Fruit fly (Drosophila melanogaster): ENCODE measurements around the gene CG9289.
A peak's percentile ranks its signal among the peaks of the same experiment; 100 is the strongest.

Gene CG9289

dm6 chr2L:8694250-8694704 lies 10.1 kb upstream of the CG9289 start:
- peak; percentile 87 for TF ChIP-seq Mnt (GFP tag; optimal IDR thresholded peaks at IDR 0.05)
- no peak for TF ChIP-seq Crg-1 (GFP tag; optimal IDR thresholded peaks at IDR 0.05)
- peak; percentile 17 for TF ChIP-seq CG33017 (tag; optimal IDR thresholded peaks at IDR 0.05)
- peak; percentile 89 for TF ChIP-seq cic (GFP tag; optimal IDR thresholded peaks at IDR 0.05)
- no peak for TF ChIP-seq CG5204 (GFP tag; optimal IDR thresholded peaks at IDR 0.05)
- TF ChIP-seq toe (GFP tag; optimal IDR thresholded peaks at IDR 0.05), result no peak
- peak; percentile 45 for TF ChIP-seq CG12768 (GFP tag; optimal IDR thresholded peaks at IDR 0.05)
- peak; percentile 18 for TF ChIP-seq Clk (GFP tag; optimal IDR thresholded peaks at IDR 0.05)
- peak; percentile 10 for TF ChIP-seq Hr96 (GFP tag; optimal IDR thresholded peaks at IDR 0.05)
- no peak for TF ChIP-seq CG1620 (GFP tag; optimal IDR thresholded peaks at IDR 0.05)
- no peak for TF ChIP-seq CG11617 (GFP tag; optimal IDR thresholded peaks at IDR 0.05)
- peak in 1 of 2 experiments; percentile 18 for TF ChIP-seq cnc (optimal IDR thresholded peaks at IDR 0.05)
- TF ChIP-seq tj (GFP tag; optimal IDR thresholded peaks at IDR 0.05), result peak; percentile 93
- TF ChIP-seq CG7045 (GFP tag; optimal IDR thresholded peaks at IDR 0.05), result no peak
- TF ChIP-seq bab1 (GFP tag; optimal IDR thresholded peaks at IDR 0.05), result peak; percentile 46
- peak; percentile 95 for TF ChIP-seq kay (GFP tag; ENCODE audit: borderline replicate concordance)
- TF ChIP-seq CG14711 (tag; optimal IDR thresholded peaks at IDR 0.05), result peak; percentile 29
- TF ChIP-seq CG7101 (tag; optimal IDR thresholded peaks at IDR 0.05), result peak; percentile 37

dm6 chr2L:8692426-8693180 lies 8.4 kb upstream of the CG9289 start:
- TF ChIP-seq CG12768 (GFP tag; optimal IDR thresholded peaks at IDR 0.05), result peak; percentile 28
- peak; percentile 15 for TF ChIP-seq CG7101 (tag; optimal IDR thresholded peaks at IDR 0.05)
- peak; percentile 57 for TF ChIP-seq Crg-1 (GFP tag; optimal IDR thresholded peaks at IDR 0.05)
- peak; percentile 93 for TF ChIP-seq kay (GFP tag; ENCODE audit: borderline replicate concordance)
- TF ChIP-seq CG11617 (GFP tag; optimal IDR thresholded peaks at IDR 0.05), result no peak
- no peak for TF ChIP-seq bab1 (GFP tag; optimal IDR thresholded peaks at IDR 0.05)
- no peak for TF ChIP-seq toe (GFP tag; optimal IDR thresholded peaks at IDR 0.05)
- TF ChIP-seq tj (GFP tag; optimal IDR thresholded peaks at IDR 0.05), result peak; percentile 88
- no peak for TF ChIP-seq CG14711 (tag; optimal IDR thresholded peaks at IDR 0.05)
- TF ChIP-seq CG5204 (GFP tag; optimal IDR thresholded peaks at IDR 0.05), result no peak
- peak; percentile 27 for TF ChIP-seq CG7045 (GFP tag; optimal IDR thresholded peaks at IDR 0.05)
- peak; percentile 63 for TF ChIP-seq cic (GFP tag; optimal IDR thresholded peaks at IDR 0.05)
- peak; percentile 16 for TF ChIP-seq Mnt (GFP tag; optimal IDR thresholded peaks at IDR 0.05)
- no peak for TF ChIP-seq Hr96 (GFP tag; optimal IDR thresholded peaks at IDR 0.05)
- TF ChIP-seq cnc (optimal IDR thresholded peaks at IDR 0.05), result peak; percentile 98 to 99
- no peak for TF ChIP-seq Clk (GFP tag; optimal IDR thresholded peaks at IDR 0.05)
- TF ChIP-seq pad (GFP tag; optimal IDR thresholded peaks at IDR 0.05), result peak; percentile 52

dm6 chr2L:8691292-8691975 lies 7.3 kb upstream of the CG9289 start:
- TF ChIP-seq cnc (optimal IDR thresholded peaks at IDR 0.05) (no peak), CG33017 (tag; optimal IDR thresholded peaks at IDR 0.05) (peak; percentile 84), pad (GFP tag; optimal IDR thresholded peaks at IDR 0.05) (peak; percentile 72), tj (GFP tag; optimal IDR thresholded peaks at IDR 0.05) (peak; percentile 69), CG1620 (GFP tag; optimal IDR thresholded peaks at IDR 0.05) (peak; percentile 53), kay (GFP tag; ENCODE audit: borderline replicate concordance) (peak; percentile 98), Hr96 (GFP tag; optimal IDR thresholded peaks at IDR 0.05) (peak; percentile 39), bab1 (GFP tag; optimal IDR thresholded peaks at IDR 0.05) (peak; percentile 83), toe (GFP tag; optimal IDR thresholded peaks at IDR 0.05) (peak; percentile 54), CG14711 (tag; optimal IDR thresholded peaks at IDR 0.05) (peak; percentile 68), CG5204 (GFP tag; optimal IDR thresholded peaks at IDR 0.05) (no peak), ovo (GFP tag; optimal IDR thresholded peaks at IDR 0.05) (peak; percentile 45), CG12768 (GFP tag; optimal IDR thresholded peaks at IDR 0.05) (peak; percentile 60), CG7045 (GFP tag; optimal IDR thresholded peaks at IDR 0.05) (peak; percentile 84), CG7101 (tag; optimal IDR thresholded peaks at IDR 0.05) (peak; percentile 87), CG11617 (GFP tag; optimal IDR thresholded peaks at IDR 0.05) (peak; percentile 88), Crg-1 (GFP tag; optimal IDR thresholded peaks at IDR 0.05) (no peak), Mnt (GFP tag; optimal IDR thresholded peaks at IDR 0.05) (peak; percentile 52), cic (GFP tag; optimal IDR thresholded peaks at IDR 0.05) (no peak), Clk (GFP tag; optimal IDR thresholded peaks at IDR 0.05) (peak; percentile 37)

dm6 chr2L:8690913-8691291 lies 6.7 kb upstream of the CG9289 start:
- TF ChIP-seq tj (GFP tag; optimal IDR thresholded peaks at IDR 0.05) (no peak), bab1 (GFP tag; optimal IDR thresholded peaks at IDR 0.05) (no peak), cic (GFP tag; optimal IDR thresholded peaks at IDR 0.05) (peak; percentile 45), cnc (optimal IDR thresholded peaks at IDR 0.05) (peak in 1 of 2 experiments; percentile 33)

- no peak for TF ChIP-seq CG33017 (tag; optimal IDR thresholded peaks at IDR 0.05)
- no peak for TF ChIP-seq Clk (GFP tag; optimal IDR thresholded peaks at IDR 0.05)
- no peak for TF ChIP-seq ovo (GFP tag; optimal IDR thresholded peaks at IDR 0.05)
- TF ChIP-seq cnc (optimal IDR thresholded peaks at IDR 0.05), result no peak
- no peak for TF ChIP-seq pad (GFP tag; optimal IDR thresholded peaks at IDR 0.05)
- no peak for TF ChIP-seq Hr96 (GFP tag; optimal IDR thresholded peaks at IDR 0.05)
- no peak for TF ChIP-seq CG14711 (tag; optimal IDR thresholded peaks at IDR 0.05)
Measured at dm6 chr2L:8690382-8690781, 6.2 kb upstream of the CG9289 start.

All from whole organism, adult.